Fruit fly (Drosophila melanogaster) whole organism, embryonic: Measurements from ENCODE around the gene Ptp10D.

Experiments used
- HLH3B ChIP-seq: fragments of 200-800 bp; sonication (Bioruptor generic); IDR thresholded peaks from 2 replicates; pipeline ENCODE4 v1.3.6; 2022; ENCODE audit warnings: missing biosample characterization, missing genetic modification characterization
- MTF-1 ChIP-seq: fragments of 200-800 bp; sonication (Bioruptor generic); optimal IDR thresholded peaks from 2 replicates; lab custom pipeline; 2018; ENCODE audit warnings: missing biosample characterization, mild to moderate bottlenecking, missing genetic modification characterization, borderline replicate concordance
- exex ChIP-seq: fragments of 200-800 bp; sonication (Bioruptor generic); optimal IDR thresholded peaks from 4 replicates; lab custom pipeline; 2018; ENCODE audit warnings: missing biosample characterization, mild to moderate bottlenecking, missing genetic modification characterization, moderate library complexity
- sd ChIP-seq: fragments of 200-800 bp; sonication (Bioruptor generic); optimal IDR thresholded peaks from 3 replicates; lab custom pipeline; 2018; ENCODE audit warnings: missing biosample characterization, mild to moderate bottlenecking, missing genetic modification characterization, moderate library complexity

dm6 chrX:11631704-11632103 lies 9.9 kb downstream of the Ptp10D start:
- TF ChIP-seq HLH3B (GFP tag; lab: Robert Waterston, UW) (no peak), exex (tag; lab: Kevin White, UChicago) (no peak), sd (tag; lab: Kevin White, UChicago) (no peak), MTF-1 (GFP tag; lab: Kevin White, UChicago) (no peak)
